Fruit fly (Drosophila melanogaster) S2 (cell line): ENCODE data around the gene CG7557.

Source experiments
- CG8478 ChIP-seq: fragments of >200 bp; optimal IDR thresholded peaks from 2 replicates; lab custom pipeline; 2018
- CTCF ChIP-seq, 2 experiments: fragments of >200 bp; optimal IDR thresholded peaks; 2 replicates each; lab custom pipeline; 2018

Gene CG7557

DNA sequence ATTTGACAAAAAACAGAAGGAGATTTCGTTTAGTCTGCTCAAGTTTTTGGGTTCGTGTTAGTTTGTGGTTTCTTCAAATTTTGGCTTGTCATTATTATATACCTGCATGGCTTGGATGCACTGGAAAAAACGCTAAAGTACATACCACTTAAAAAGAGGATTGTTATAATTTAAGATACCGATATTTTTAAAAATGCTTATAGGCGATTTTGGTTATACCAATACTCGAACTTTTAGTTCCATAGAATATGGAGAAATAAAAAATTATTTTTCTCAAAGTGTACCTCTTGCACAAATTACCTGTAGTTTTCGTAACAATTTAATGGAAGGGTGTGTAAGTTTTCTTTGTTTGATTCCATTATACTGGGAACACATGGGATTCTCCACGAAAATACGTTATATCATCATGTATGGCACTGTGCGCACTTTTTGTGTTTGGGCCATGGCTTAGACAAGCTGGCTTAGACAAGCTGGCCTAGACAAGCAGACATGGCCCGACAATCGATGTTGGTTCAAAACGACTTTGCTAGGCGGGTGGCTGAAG lies 20.5 kb downstream of the CG7557 start, which contains the start of gene Fum3:
Gene Fum3 (minus strand): TSS at position 494 of the 544 bp plus-strand sequence.
- no peak for TF ChIP-seq CG8478 (lab: Kevin White, UChicago)
- no peak for TF ChIP-seq CTCF (optimal IDR thresholded peaks at IDR 0.05; lab: Kevin White, UChicago)

DNA sequence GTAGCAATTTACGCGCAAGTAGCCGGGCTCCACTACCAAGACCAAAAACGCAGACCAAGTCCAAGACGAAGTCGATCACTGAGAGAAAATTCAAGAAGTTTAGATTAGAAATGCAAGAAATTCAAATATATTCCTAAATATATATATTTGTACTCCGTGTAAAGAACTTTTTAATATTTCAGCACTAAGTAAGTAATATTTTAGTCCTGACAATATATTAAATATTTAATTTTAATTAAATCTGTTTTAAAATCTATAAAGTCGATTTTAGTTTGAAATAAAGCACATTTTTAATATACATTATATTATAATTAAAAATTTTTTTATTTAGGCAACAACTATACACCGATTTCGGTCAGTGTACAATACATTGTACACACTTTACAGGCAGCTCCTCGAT lies 22.0 kb downstream of the CG7557 start:
- no peak for TF ChIP-seq CG8478 (lab: Kevin White, UChicago)
- TF ChIP-seq CTCF (optimal IDR thresholded peaks at IDR 0.05; lab: Kevin White, UChicago) = no peak

DNA sequence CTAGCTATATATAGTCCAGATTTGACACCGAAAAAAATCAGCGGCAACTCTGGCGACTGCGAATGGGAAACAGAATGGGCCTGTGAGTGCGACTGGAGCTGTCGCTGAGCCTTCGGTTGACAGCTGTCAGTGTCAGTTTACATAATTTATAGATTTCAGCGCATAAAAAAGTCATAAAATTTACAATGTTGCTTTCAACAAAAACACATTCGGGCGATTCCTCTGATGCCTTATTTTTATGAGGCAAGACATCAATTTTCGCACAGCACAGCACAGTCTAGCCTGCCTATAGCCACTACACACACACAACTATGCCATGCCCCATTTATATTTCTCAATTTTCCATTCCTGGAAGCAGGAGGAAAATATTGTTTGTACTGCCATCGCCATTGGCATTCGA lies 27.4 kb downstream of the CG7557 start:
- no peak for TF ChIP-seq CTCF (optimal IDR thresholded peaks at IDR 0.05; lab: Kevin White, UChicago)
- no peak for TF ChIP-seq CG8478 (lab: Kevin White, UChicago)

DNA sequence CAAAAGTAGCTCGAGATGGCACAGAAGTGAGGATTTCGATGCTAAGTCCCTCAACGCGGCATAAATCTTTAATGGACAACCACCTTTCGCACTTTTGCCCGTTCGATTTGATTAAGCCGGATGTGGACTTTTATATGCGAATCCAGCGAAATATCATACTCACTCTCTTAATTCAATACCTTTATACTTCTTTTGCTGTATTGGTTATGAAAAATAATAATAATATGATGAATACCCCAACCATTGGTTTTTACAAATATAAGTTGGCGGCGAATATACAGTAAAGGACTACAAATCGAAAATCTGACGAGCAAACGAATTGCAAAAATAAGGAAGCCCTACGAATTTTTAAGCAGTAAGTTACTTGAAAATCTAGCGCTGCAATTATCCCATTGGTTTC lies 28.0 kb downstream of the CG7557 start, which contains the start of gene Vha16-3:
Gene Vha16-3 (plus strand): TSS at position 301 of the 400 bp plus-strand sequence.
- TF ChIP-seq CG8478 (lab: Kevin White, UChicago) (no peak), CTCF (optimal IDR thresholded peaks at IDR 0.05; lab: Kevin White, UChicago) (no peak)

DNA sequence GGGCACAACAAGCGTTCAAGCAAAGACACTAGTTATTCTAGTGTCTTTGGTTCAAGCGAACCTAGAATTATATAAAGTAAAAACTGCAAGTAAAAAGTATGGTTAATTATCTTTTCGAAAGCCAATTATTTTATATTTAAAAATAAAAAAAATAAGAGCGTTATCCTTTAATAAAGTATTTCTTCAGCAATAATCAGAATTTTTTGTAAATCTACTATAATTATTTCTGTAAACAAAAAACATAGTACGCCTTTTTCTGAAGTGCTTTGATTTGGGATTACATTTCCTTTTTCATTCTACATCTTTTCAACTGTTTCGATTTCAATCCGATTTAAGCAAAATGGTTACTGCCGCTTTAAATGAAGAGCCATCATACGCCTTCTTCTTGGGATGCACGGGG lies 29.7 kb downstream of the CG7557 start, which contains the start of gene Vha16-2:
Gene Vha16-2 (plus strand): TSS at position 301 of the 400 bp plus-strand sequence.
- TF ChIP-seq CG8478 (lab: Kevin White, UChicago) (no peak), CTCF (optimal IDR thresholded peaks at IDR 0.05; lab: Kevin White, UChicago) (no peak)

DNA sequence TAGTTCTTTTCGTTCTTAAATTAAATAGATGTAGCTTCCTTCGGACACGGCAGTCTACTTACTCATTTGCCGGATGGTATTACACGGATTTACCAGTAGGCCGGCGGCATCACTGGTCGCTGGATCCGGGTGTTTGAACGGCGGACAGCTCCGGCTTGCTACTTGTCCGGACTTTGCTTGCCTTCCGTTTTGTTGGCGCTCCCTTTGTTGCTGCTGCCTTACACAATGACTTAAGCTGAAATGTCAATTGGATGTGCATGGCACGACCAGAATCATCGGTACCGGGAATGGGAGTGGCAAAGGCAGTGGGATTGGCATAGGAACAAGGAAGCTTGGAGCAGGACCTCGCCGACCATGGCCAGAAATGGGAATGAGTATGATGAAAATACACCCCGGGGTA lies 35.3 kb downstream of the CG7557 start:
- TF ChIP-seq CTCF (optimal IDR thresholded peaks at IDR 0.05; lab: Kevin White, UChicago) (no peak), CG8478 (lab: Kevin White, UChicago) (no peak)

DNA sequence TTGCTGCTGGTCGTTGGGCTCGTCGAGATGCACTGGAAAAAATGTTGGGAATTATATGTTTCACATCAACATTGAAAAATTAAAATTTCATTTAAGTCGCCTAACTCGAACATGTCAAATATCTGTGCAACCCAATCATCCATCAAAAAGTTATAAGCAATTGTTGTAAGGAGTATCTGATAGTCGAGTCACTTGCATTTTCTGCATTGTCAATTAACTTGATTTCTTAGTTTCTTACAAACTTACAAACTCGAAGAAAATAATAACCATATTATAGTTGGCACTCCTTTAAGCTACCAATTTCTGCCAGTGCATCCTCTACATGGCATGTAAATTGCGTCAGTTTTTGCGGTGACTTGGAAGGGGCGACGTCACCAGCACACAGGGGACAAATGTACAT lies 38.2 kb downstream of the CG7557 start:
- TF ChIP-seq CG8478 (lab: Kevin White, UChicago) = no peak
- no peak for TF ChIP-seq CTCF (optimal IDR thresholded peaks at IDR 0.05; lab: Kevin White, UChicago)

DNA sequence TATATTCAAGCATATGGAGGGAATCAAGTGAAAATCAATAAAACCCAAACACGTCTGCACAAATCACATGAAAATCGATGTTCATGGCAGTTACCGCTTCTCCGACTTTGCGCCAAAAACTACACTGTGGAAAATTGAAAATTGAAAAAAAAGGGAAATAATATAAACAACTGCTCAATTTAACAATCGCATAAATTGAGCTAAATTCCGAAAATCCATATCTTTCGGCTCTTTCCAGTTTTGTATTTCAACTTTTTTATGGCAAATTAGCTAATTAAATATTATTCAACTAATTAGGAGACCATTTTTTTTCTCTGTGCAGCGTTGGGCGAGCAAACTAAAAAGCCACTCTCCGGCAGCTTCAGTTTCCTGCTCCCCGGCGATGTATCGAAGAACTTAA lies 39.5 kb downstream of the CG7557 start:
- no peak for TF ChIP-seq CTCF (optimal IDR thresholded peaks at IDR 0.05; lab: Kevin White, UChicago)
- TF ChIP-seq CG8478 (lab: Kevin White, UChicago) = no peak

DNA sequence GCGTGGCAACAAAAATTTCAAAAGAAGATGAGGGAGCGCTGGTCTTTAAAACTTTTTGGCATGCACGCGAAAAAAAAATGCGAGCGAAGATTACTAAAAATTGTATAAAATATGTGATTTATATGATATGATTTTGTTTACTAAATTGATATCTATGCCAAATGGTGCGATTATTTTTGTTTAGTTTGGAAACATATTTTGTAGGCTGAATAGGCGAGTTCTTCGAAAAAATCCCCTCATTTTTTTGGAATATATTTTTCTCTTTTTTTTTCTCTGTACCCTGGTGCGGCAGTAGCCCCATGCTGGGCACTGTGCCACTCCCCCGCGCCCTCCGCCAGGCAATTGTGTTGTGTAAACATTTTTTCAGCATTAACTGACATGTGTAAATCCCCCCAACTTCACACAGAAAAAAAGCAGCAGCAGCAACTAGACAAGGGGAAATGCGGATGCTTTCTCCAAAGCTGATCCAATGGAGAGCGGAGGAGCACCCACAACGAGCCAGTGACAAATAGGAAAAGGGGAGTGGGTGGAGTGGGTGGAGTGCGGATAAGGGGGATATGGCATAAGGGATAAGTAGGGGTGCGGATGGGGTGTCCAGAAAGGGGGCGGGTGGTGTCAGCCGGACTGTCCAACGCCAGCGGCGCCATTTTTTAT lies 41.1 kb downstream of the CG7557 start:
- no peak for TF ChIP-seq CG8478 (lab: Kevin White, UChicago)
- no peak for TF ChIP-seq CTCF (optimal IDR thresholded peaks at IDR 0.05; lab: Kevin White, UChicago)

DNA sequence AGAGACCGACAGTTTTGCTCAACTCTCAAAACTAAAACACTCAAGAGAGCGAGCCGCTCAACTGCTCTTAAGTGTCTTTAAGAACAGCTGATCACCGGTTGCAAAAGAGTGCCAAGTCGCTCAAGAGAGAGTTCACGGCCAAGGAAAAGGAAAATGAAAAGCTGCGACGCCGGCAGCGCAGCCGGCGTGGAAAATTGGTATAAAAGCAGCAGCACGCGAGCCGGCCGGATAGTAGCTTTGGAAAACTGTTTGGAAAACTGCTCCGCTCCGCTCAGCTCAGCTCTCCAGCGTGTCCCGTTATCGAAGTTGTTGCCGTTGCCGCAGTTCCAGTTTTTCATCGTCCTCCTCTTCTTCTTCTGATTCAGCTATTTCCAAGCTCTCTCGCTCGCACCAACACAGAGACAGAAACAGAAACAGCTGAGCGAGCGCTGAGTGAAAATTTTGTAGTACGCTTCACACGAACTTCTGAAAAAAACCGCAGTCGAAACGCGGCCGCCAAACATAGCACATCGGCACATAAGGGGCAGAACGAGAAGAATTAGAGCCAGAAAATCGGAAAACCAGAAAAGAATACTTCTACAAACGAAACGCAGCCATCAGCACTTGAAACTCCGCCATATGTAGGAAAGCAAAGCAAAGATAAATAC lies 42.5 kb downstream of the CG7557 start, which contains the start of gene chrb:
Gene chrb (plus strand): TSS at position 224 of the 647 bp plus-strand sequence.
- no peak for TF ChIP-seq CG8478 (lab: Kevin White, UChicago)
- TF ChIP-seq CTCF (optimal IDR thresholded peaks at IDR 0.05; lab: Kevin White, UChicago) = no peak

DNA sequence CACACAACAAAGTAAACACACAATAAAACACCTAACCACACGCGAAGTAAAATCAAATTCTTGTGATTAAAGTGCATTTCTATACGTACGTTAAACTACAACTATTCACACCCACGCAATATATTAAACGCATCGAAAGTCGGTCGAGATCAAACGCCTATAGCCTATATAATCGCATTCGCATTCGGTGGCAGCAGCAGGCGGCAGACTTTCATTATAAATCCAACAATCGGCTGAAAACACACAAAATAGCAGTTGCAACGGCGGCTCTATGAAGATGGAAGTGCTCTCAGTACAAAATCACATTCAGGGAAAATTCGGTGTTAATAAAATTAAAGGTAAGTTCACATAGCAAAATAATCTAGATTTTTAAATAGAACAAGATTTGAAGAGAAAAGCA lies 43.3 kb downstream of the CG7557 start:
- TF ChIP-seq CTCF (optimal IDR thresholded peaks at IDR 0.05; lab: Kevin White, UChicago) (no peak), CG8478 (lab: Kevin White, UChicago) (no peak)

DNA sequence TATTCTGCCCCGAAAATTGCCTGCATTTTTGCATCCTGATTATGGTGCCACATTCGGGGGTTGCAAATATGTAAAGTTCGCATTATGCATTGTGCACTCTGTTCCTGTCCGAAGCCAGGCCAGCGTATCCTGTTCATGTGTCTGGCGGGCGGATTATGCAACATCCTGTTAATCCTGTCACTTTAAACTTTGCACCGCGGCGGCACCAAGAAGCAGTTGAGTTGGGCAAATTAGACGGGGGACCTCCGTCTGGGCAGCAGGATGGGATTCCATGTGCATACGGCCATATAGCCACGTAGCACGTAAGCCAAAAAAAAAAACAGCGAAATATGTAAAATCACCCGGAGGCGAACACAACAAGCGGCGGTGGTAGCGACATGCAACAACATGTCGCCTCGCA lies 44.5 kb downstream of the CG7557 start:
- no peak for TF ChIP-seq CG8478 (lab: Kevin White, UChicago)
- no peak for TF ChIP-seq CTCF (optimal IDR thresholded peaks at IDR 0.05; lab: Kevin White, UChicago)

DNA sequence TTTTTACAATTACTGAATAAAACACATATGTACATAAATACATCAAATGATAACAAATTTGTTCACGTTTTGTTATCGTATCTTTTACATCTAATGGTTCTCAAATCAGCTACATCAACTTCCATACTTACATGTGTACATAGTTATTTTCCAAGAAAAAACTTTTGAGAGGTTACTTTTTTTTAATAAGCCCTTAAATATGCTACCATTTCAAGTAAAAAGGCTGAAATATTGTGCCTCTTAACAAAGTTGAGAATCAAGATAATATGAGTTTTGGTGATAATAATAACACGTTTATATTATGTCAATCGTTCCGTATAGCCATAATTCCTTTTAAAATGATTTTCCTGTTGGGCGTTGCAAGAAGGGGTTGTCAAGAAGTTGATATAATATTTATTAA lies 45.6 kb downstream of the CG7557 start:
- no peak for TF ChIP-seq CTCF (optimal IDR thresholded peaks at IDR 0.05; lab: Kevin White, UChicago)
- no peak for TF ChIP-seq CG8478 (lab: Kevin White, UChicago)

DNA sequence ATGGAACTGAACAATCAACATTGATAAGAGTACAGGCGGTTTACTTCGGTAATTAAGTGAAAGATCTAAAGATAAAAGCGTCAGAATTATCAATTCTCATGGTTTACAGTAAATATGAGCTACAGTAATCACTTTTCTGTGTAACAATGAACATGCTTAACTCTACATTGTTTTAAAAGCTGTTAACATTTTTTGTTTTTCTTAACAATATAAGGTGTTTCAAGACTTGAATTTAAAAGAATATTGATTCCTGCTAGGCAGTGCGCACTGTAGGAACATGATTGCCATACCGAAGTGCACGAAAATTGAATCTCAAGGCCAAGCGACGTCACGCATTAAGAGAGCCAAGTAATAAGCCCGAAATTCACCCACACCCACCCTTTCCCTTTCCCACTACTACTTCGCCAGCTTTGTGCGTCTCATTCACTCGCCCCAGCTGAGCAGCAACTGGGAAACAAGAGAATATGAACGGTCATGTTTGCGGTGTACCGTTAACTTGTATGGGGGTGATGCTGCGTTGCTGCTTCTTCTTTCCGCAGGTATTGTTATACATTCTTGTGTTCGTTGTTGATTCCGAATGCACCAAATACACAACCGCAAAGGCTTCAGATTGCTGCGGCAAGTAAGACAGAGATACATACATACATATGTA lies 46.4 kb downstream of the CG7557 start:
- no peak for TF ChIP-seq CG8478 (lab: Kevin White, UChicago)
- no peak for TF ChIP-seq CTCF (optimal IDR thresholded peaks at IDR 0.05; lab: Kevin White, UChicago)

DNA sequence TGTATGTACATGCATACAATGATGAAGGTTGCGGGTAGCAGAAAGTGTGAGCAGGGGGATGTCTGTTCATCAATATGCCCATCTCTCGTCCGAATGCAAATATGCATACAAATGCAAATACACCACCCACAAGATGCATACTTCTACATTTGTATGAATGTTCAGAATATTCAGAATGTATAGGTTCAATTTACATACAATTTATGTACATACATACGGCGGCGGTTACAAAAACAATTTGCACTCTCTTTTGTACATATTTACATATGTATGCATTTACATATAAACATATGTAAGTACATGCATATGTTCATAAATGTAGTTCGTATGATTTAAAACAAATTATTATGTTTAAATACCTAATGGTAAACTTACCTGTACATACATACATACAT lies 46.9 kb downstream of the CG7557 start:
- TF ChIP-seq CG8478 (lab: Kevin White, UChicago) (no peak), CTCF (optimal IDR thresholded peaks at IDR 0.05; lab: Kevin White, UChicago) (no peak)
